Worm (Caenorhabditis elegans): Measurements from ENCODE around the gene srh-291.

srh-291 gene

ce11 chrV:17783542-17783941, 21.9 kb upstream of the srh-291 start, which contains the start of gene srab-12:
Gene srab-12, minus strand, starts transcription at chrV:17783642.
- no peak for TF ChIP-seq lin-11 (tag; optimal IDR thresholded peaks at IDR 0.05)
- TF ChIP-seq C38D4.7 (GFP tag; optimal IDR thresholded peaks at IDR 0.05), result no peak
- TF ChIP-seq F13H6.1 (tag; optimal IDR thresholded peaks at IDR 0.05), result no peak
- TF ChIP-seq ceh-6 (GFP tag; optimal IDR thresholded peaks at IDR 0.05), result no peak
- no peak for TF ChIP-seq ceh-9 (tag; optimal IDR thresholded peaks at IDR 0.05)
- TF ChIP-seq unc-55 (GFP tag; optimal IDR thresholded peaks at IDR 0.05), result no peak
- no peak for TF ChIP-seq ceh-2 (tag; optimal IDR thresholded peaks at IDR 0.05)
- TF ChIP-seq nfya-1 (tag; optimal IDR thresholded peaks at IDR 0.05), result no peak
- no peak for TF ChIP-seq ama-1 (optimal IDR thresholded peaks at IDR 0.05)
- TF ChIP-seq eyg-1 (tag; optimal IDR thresholded peaks at IDR 0.05), result no peak
- no peak for TF ChIP-seq Y22D7AL.16 (tag; optimal IDR thresholded peaks at IDR 0.05)
- no peak for TF ChIP-seq elt-4 (tag; optimal IDR thresholded peaks at IDR 0.05)
- TF ChIP-seq pha-2 (tag; optimal IDR thresholded peaks at IDR 0.05), result no peak
- TF ChIP-seq tbx-7 (tag; optimal IDR thresholded peaks at IDR 0.05), result no peak
- no peak for TF ChIP-seq hlh-13 (GFP tag; optimal IDR thresholded peaks at IDR 0.05)
- TF ChIP-seq K09A11.1 (tag; optimal IDR thresholded peaks at IDR 0.05; ENCODE audit: insufficient read depth), result no peak
- no peak for TF ChIP-seq fax-1 (tag; optimal IDR thresholded peaks at IDR 0.05)

ce11 chrV:17784363-17784762, 21.1 kb upstream of the srh-291 start:
- TF ChIP-seq ets-4 (tag; optimal IDR thresholded peaks at IDR 0.05), result no peak

- TF ChIP-seq eyg-1 (tag; optimal IDR thresholded peaks at IDR 0.05), result no peak
- no peak for TF ChIP-seq che-1 (tag; optimal IDR thresholded peaks at IDR 0.05)
- TF ChIP-seq F13H6.1 (tag; optimal IDR thresholded peaks at IDR 0.05), result no peak
- no peak for TF ChIP-seq mec-3 (tag; optimal IDR thresholded peaks at IDR 0.05; ENCODE audit: borderline replicate concordance)
- no peak for TF ChIP-seq tbx-2 (tag; optimal IDR thresholded peaks at IDR 0.05)
- no peak for TF ChIP-seq ceh-22 (tag; optimal IDR thresholded peaks at IDR 0.05)
- no peak for TF ChIP-seq gmeb-2 (tag; optimal IDR thresholded peaks at IDR 0.05)
- no peak for TF ChIP-seq ceh-48 (tag; optimal IDR thresholded peaks at IDR 0.05)
- TF ChIP-seq nhr-232 (tag; optimal IDR thresholded peaks at IDR 0.05), result no peak
- no peak for TF ChIP-seq ceh-6 (GFP tag; optimal IDR thresholded peaks at IDR 0.05)
- no peak for TF ChIP-seq hlh-13 (GFP tag; optimal IDR thresholded peaks at IDR 0.05)
- TF ChIP-seq K09A11.1 (tag; optimal IDR thresholded peaks at IDR 0.05; ENCODE audit: insufficient read depth), result no peak
- TF ChIP-seq ama-1 (optimal IDR thresholded peaks at IDR 0.05), result no peak
- no peak for TF ChIP-seq nhr-11 (tag; optimal IDR thresholded peaks at IDR 0.05)
- TF ChIP-seq npax-4 (tag; optimal IDR thresholded peaks at IDR 0.05), result no peak
- TF ChIP-seq hlh-8 (tag; optimal IDR thresholded peaks at IDR 0.05), result no peak
- no peak for TF ChIP-seq unc-3 (GFP tag; conservative IDR thresholded peaks at IDR 0.05)
- no peak for TF ChIP-seq unc-3 (tag; optimal IDR thresholded peaks at IDR 0.05)
- no peak for TF ChIP-seq ahr-1 (tag; optimal IDR thresholded peaks at IDR 0.05)
- TF ChIP-seq ets-4 (tag; optimal IDR thresholded peaks at IDR 0.05), result no peak
Measured at ce11 chrV:17790191-17790590, 15.2 kb upstream of the srh-291 start, which contains the start of gene srh-290. Gene srh-290, plus strand, starts transcription at chrV:17790491.

ce11 chrV:17793986-17794385, 11.4 kb upstream of the srh-291 start, which contains the start of gene srh-289:
Gene srh-289, minus strand, starts transcription at chrV:17794086.
- TF ChIP-seq ceh-9 (tag; optimal IDR thresholded peaks at IDR 0.05), result no peak
- TF ChIP-seq ceh-45 (GFP tag; IDR thresholded peaks at IDR 0.05), result no peak
- no peak for TF ChIP-seq unc-86 (tag; optimal IDR thresholded peaks at IDR 0.05)
- TF ChIP-seq pros-1 (tag; optimal IDR thresholded peaks at IDR 0.05), result no peak
- TF ChIP-seq unc-55 (GFP tag; optimal IDR thresholded peaks at IDR 0.05), result no peak
- no peak for TF ChIP-seq ceh-19 (GFP tag; optimal IDR thresholded peaks at IDR 0.05)
- no peak for TF ChIP-seq unc-42 (tag; optimal IDR thresholded peaks at IDR 0.05)
- TF ChIP-seq che-1 (tag; optimal IDR thresholded peaks at IDR 0.05), result no peak
- TF ChIP-seq C38D4.7 (GFP tag; optimal IDR thresholded peaks at IDR 0.05), result no peak
- TF ChIP-seq ama-1 (optimal IDR thresholded peaks at IDR 0.05), result no peak
- TF ChIP-seq ceh-18 (tag; optimal IDR thresholded peaks at IDR 0.05), result no peak
- no peak for TF ChIP-seq pha-2 (tag; optimal IDR thresholded peaks at IDR 0.05)
- no peak for TF ChIP-seq elt-2 (tag; optimal IDR thresholded peaks at IDR 0.05)
